Worm (Caenorhabditis elegans) whole organism, young adult: ENCODE results near the gene C46C11.3.

Experiments
- B0035.1 ChIP-seq: sonication (generic microtip); optimal IDR thresholded peaks from 2 replicates; lab custom pipeline; 2016; ENCODE audit warnings: missing genetic modification characterization, mild to moderate bottlenecking, missing compliant biosample characterization, missing genotype, missing genetic modification reagents
- F22D6.2 ChIP-seq: sonication (generic microtip); optimal IDR thresholded peaks from 2 replicates; lab custom pipeline; 2016; ENCODE audit warnings: mild to moderate bottlenecking, missing genetic modification characterization, missing compliant biosample characterization
- F57C9.4 ChIP-seq: sonication (generic microtip); optimal IDR thresholded peaks from 2 replicates; lab custom pipeline; 2017; ENCODE audit warnings: mild to moderate bottlenecking, missing genetic modification characterization, missing compliant biosample characterization
- K11D2.4 ChIP-seq: fragments of 200-800 bp; sonication (Bioruptor generic); IDR thresholded peaks from 2 replicates; pipeline ENCODE4 v1.3.6; 2022; ENCODE audit warnings: missing genetic modification reagents, missing genetic modification characterization, missing compliant biosample characterization
- T26A5.8 ChIP-seq: sonication (generic microtip); optimal IDR thresholded peaks from 2 replicates; lab custom pipeline; 2016; ENCODE audit warnings: missing genetic modification characterization, missing compliant biosample characterization
- Y95B8A.8 ChIP-seq: fragments of 200-800 bp; sonication (Bioruptor generic); IDR thresholded peaks from 2 replicates; pipeline ENCODE4 v1.3.6; 2022; ENCODE audit warnings: missing genetic modification reagents, missing genetic modification characterization, missing compliant biosample characterization
- akir-1 ChIP-seq: fragments of 200-800 bp; sonication (Bioruptor generic); optimal IDR thresholded peaks from 2 replicates; lab custom pipeline; 2018; ENCODE audit warnings: mild to moderate bottlenecking, missing genetic modification characterization, moderate library complexity, missing compliant biosample characterization
- aptf-3 ChIP-seq: fragments of 200-800 bp; sonication (Bioruptor generic); IDR thresholded peaks from 2 replicates; pipeline ENCODE4 v1.3.6; 2022; ENCODE audit warnings: missing genetic modification characterization, missing compliant biosample characterization
- atf-7 ChIP-seq: sonication (generic microtip); optimal IDR thresholded peaks from 2 replicates; lab custom pipeline; 2017; ENCODE audit warnings: mild to moderate bottlenecking, missing genetic modification characterization, missing compliant biosample characterization
- athp-1 ChIP-seq: sonication (generic microtip); optimal IDR thresholded peaks from 2 replicates; lab custom pipeline; 2017; ENCODE audit warnings: mild to moderate bottlenecking, missing genetic modification characterization, missing compliant biosample characterization
- cebp-1 ChIP-seq, 2 experiments: fragments of 200-800 bp in 1 of 2; sonication (Bioruptor generic) in 1 of 2; sonication (generic microtip) in 1 of 2; IDR thresholded peaks in 1 of 2; optimal IDR thresholded peaks in 1 of 2; 2 replicates each; pipeline versions ENCODE4 v1.3.6 to Lab custom; 2017 to 2022; ENCODE audit warnings: missing compliant biosample characterization in 2 of 2, missing genetic modification characterization in 2 of 2, mild to moderate bottlenecking in 1 of 2, missing genetic modification reagents in 1 of 2, moderate library complexity in 1 of 2
- ceh-58 ChIP-seq: fragments of 200-800 bp; sonication (Bioruptor generic); IDR thresholded peaks from 2 replicates; pipeline ENCODE4 v1.3.6; 2022; ENCODE audit warnings: missing genetic modification characterization, missing compliant biosample characterization
- chd-7 ChIP-seq: sonication (generic microtip); optimal IDR thresholded peaks from 2 replicates; lab custom pipeline; 2016; ENCODE audit warnings: mild to moderate bottlenecking, missing genetic modification characterization, moderate library complexity, missing compliant biosample characterization
- efl-1 ChIP-seq: fragments of 150-350 bp; optimal IDR thresholded peaks from 2 replicates; lab custom pipeline; 2014; ENCODE audit warnings: missing biosample characterization, missing genetic modification reagents, missing genetic modification characterization
- egl-18 ChIP-seq: fragments of 200-800 bp; sonication (Bioruptor generic); IDR thresholded peaks from 2 replicates; pipeline ENCODE4 v1.3.6; 2022; ENCODE audit warnings: missing genetic modification reagents, missing genetic modification characterization, missing compliant biosample characterization
- egl-44 ChIP-seq: fragments of 200-800 bp; sonication (Bioruptor generic); IDR thresholded peaks from 2 replicates; pipeline ENCODE4 v1.3.6; 2022; ENCODE audit warnings: missing genetic modification reagents, missing genetic modification characterization, missing compliant biosample characterization
- ets-4 ChIP-seq: fragments of 200-800 bp; sonication (Bioruptor generic); optimal IDR thresholded peaks from 2 replicates; lab custom pipeline; 2018; ENCODE audit warnings: mild to moderate bottlenecking, missing genetic modification characterization, missing compliant biosample characterization
- gei-17 ChIP-seq: fragments of 200-800 bp; sonication (Bioruptor generic); optimal IDR thresholded peaks from 2 replicates; lab custom pipeline; 2018; ENCODE audit warnings: mild to moderate bottlenecking, missing genetic modification characterization, missing compliant biosample characterization
- lin-40 ChIP-seq: sonication (generic microtip); optimal IDR thresholded peaks from 2 replicates; lab custom pipeline; 2016; ENCODE audit warnings: missing genetic modification characterization, mild to moderate bottlenecking, missing compliant biosample characterization, missing genotype, missing genetic modification reagents
- lin-54 ChIP-seq: fragments of 200-800 bp; sonication (Bioruptor generic); optimal IDR thresholded peaks from 2 replicates; lab custom pipeline; 2018; ENCODE audit warnings: mild to moderate bottlenecking, missing genetic modification characterization, missing compliant biosample characterization
- madf-3 ChIP-seq: fragments of 200-800 bp; sonication (Bioruptor generic); IDR thresholded peaks from 2 replicates; pipeline ENCODE4 v1.3.6; 2022; ENCODE audit warnings: missing genetic modification reagents, missing genetic modification characterization, missing compliant biosample characterization
- madf-8 ChIP-seq: fragments of 200-800 bp; sonication (Bioruptor generic); conservative IDR thresholded peaks from 2 replicates; pipeline ENCODE4 v1.3.6; 2022; ENCODE audit warnings: missing genetic modification reagents, missing genetic modification characterization, missing compliant biosample characterization
- mel-28 ChIP-seq: sonication (generic microtip); optimal IDR thresholded peaks from 2 replicates; lab custom pipeline; 2016; ENCODE audit warnings: borderline replicate concordance, mild to moderate bottlenecking, missing genetic modification characterization, missing compliant biosample characterization
- nfyb-1 ChIP-seq: fragments of 200-800 bp; sonication (Bioruptor generic); IDR thresholded peaks from 2 replicates; pipeline ENCODE4 v1.3.6; 2022; ENCODE audit warnings: missing genetic modification reagents, missing genetic modification characterization, missing compliant biosample characterization
- nhr-179 ChIP-seq: sonication (generic microtip); optimal IDR thresholded peaks from 2 replicates; lab custom pipeline; 2016; ENCODE audit warnings: mild to moderate bottlenecking, missing genetic modification characterization, missing compliant biosample characterization
- nhr-27 ChIP-seq: fragments of 200-800 bp; sonication (Bioruptor generic); optimal IDR thresholded peaks from 2 replicates; lab custom pipeline; 2018; ENCODE audit warnings: mild to moderate bottlenecking, missing genetic modification characterization, moderate library complexity, missing compliant biosample characterization
- nhr-80 ChIP-seq: sonication (generic microtip); optimal IDR thresholded peaks from 2 replicates; lab custom pipeline; 2016; ENCODE audit warnings: missing genetic modification characterization, missing compliant biosample characterization
- nhr-90 ChIP-seq: sonication (generic microtip); optimal IDR thresholded peaks from 2 replicates; lab custom pipeline; 2016; ENCODE audit warnings: missing genotype, mild to moderate bottlenecking, missing genetic modification characterization, missing compliant biosample characterization
- snpc-1.3 ChIP-seq: sonication (generic microtip); optimal IDR thresholded peaks from 2 replicates; lab custom pipeline; 2017; ENCODE audit warnings: missing genetic modification characterization, mild to moderate bottlenecking, missing compliant biosample characterization, antibody characterized with exemption, moderate library complexity, missing genotype, missing genetic modification reagents; ENCODE audit not compliant: insufficient read depth
- tlf-1 ChIP-seq: fragments of 200-800 bp; sonication (Bioruptor generic); optimal IDR thresholded peaks from 2 replicates; lab custom pipeline; 2018; ENCODE audit warnings: mild to moderate bottlenecking, missing genetic modification characterization, missing compliant biosample characterization
- zfh-2 ChIP-seq: fragments of 200-800 bp; sonication (Bioruptor generic); conservative IDR thresholded peaks from 2 replicates; pipeline ENCODE4 v1.3.6; 2022; ENCODE audit warnings: missing genetic modification reagents, missing genetic modification characterization, missing compliant biosample characterization

Gene C46C11.3

DNA sequence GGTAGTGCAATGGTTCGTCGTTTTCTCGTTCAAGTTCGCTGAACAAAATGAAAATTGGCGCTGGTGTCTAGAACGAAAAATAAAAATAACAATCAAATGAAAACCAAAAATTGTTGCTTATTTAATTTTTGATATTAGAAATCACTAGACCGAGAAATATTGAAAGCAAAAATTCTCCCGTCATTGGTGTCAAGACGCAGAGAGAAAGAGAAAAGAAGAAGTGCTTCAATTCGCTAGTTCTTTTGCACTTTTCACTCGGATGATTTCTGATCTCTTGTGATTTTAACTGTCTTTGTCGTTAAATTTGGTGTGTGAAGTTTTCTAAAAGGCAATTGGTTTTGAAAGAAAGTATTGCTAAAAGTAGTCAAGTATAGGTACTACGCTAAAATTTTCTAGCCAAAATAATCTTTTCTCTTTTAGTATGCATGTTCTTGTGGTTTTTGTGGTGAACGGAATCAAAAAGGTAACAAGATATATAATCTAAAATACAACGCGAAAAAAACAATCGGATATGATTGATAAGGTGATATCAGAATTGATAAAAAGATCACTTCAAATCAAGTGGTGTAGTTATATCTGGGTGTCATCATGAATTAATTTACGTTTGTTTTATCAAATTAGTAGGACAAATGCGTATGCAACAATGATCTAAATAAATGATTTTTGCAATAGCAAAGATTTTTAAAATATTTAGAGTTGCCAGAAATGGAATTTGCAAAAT lies 41.0 kb downstream of the C46C11.3 start:
- no peak for TF ChIP-seq F22D6.2 (tag; lab: Kevin White, UChicago)

DNA sequence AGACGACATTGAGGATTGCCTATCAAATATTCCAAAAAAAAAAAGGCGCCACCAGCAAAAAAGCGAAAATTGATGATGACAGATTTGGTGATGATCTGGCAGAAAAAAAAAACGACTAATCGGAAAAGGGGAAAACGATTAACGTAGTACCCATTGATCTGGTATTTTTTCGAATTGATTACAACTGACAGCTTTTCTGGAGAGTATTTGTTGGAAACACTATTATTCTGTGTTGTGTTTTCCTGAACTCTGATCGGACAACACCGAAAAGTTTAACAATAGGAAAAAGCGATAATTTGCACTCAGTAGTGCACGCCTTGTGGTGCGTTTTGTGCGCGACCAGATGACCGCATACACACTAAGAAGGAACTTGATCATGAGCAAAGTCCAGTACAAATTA lies 42.5 kb downstream of the C46C11.3 start:
- no peak for TF ChIP-seq madf-8 (GFP tag; lab: Robert Waterston, UW)
- TF ChIP-seq chd-7 (tag; lab: Kevin White, UChicago): no peak
- TF ChIP-seq ceh-58 (GFP tag; lab: Robert Waterston, UW): no peak
- no peak for TF ChIP-seq madf-3 (GFP tag; lab: Robert Waterston, UW)
- TF ChIP-seq nhr-80: no peak
- TF ChIP-seq atf-7 (tag; lab: Kevin White, UChicago): no peak
- TF ChIP-seq akir-1: no peak
- no peak for TF ChIP-seq snpc-1.3 (tag; lab: Kevin White, UChicago)
- no peak for TF ChIP-seq F57C9.4
- TF ChIP-seq efl-1 (GFP tag; lab: Kevin White, UChicago): no peak
- no peak for TF ChIP-seq nhr-27
- no peak for TF ChIP-seq lin-40
- TF ChIP-seq mel-28 (tag; lab: Kevin White, UChicago): no peak
- TF ChIP-seq lin-54 (GFP tag; lab: Kevin White, UChicago): no peak

ce11 chrX:4667788-4668187 lies 45.7 kb downstream of the C46C11.3 start, which contains the start of gene mfsd-12:
TSS of gene mfsd-12 (plus strand) at chrX:4668088.
- TF ChIP-seq cebp-1 (GFP tag; IDR thresholded peaks at IDR 0.05; lab: Robert Waterston, UW): 0 out of 2 replicates have a peak, but pooled peaks have one; percentile 24
- peak; percentile 69 for TF ChIP-seq cebp-1 (tag; optimal IDR thresholded peaks at IDR 0.05; lab: Kevin White, UChicago)
- TF ChIP-seq chd-7 (tag; lab: Kevin White, UChicago): no peak
- no peak for TF ChIP-seq snpc-1.3 (tag; lab: Kevin White, UChicago)
- no peak for TF ChIP-seq mel-28 (tag; lab: Kevin White, UChicago)
- no peak for TF ChIP-seq nhr-179 (tag; lab: Kevin White, UChicago)
- no peak for TF ChIP-seq ceh-58 (GFP tag; lab: Robert Waterston, UW)

DNA sequence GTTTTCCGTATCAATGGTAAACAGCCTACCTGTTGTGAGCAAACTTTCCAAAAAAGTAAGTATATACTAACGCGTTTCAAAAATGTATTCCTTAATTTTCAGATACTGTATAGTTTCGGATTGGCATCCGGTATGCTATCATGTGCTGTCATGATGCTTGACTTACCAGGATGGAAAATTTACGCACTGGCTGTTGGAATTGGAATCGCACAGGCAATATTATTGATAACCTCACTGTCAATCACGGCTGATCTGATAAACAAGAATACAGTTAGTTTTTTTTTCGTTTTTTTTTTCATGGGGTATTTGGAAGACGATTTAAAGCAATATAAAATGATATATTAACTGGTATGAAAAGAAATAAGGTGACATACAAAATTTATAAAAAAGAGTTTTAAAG lies 49.7 kb downstream of the C46C11.3 start:
- TF ChIP-seq ceh-58 (GFP tag; lab: Robert Waterston, UW): no peak
- no peak for TF ChIP-seq atf-7 (tag; lab: Kevin White, UChicago)
- TF ChIP-seq nhr-80: peak; percentile 76
- TF ChIP-seq Y95B8A.8 (GFP tag; lab: Robert Waterston, UW): no peak
- TF ChIP-seq ets-4 (GFP tag; lab: Kevin White, UChicago): peak; percentile 88
- no peak for TF ChIP-seq K11D2.4 (GFP tag; lab: Robert Waterston, UW)
- no peak for TF ChIP-seq B0035.1

DNA sequence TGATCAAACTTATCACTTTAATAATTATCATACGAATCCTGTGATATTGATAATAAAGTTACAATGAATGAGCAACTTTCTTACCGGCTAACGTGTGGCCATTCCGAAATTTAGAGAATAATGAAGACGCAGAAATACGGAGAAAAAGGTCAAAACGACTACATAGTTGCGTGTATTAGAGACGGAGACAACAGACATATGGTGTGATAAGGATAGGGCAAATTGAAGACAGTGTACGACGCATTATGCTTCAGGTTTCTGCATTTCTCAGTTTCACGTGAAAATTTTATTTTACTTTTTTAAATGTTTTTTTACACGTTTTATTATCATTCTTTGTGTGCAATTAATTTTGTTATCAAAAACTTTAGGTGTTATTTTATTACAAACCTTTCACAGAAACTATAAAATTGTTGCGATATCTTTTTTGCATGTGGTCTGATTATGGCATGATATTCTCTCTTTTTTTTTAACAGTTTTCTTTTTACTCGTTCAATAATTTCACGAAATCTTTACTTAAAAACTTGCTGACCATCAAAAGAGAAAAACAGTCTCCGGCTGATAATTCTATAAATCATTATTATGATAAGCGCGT lies 51.1 kb downstream of the C46C11.3 start, which contains the start of gene tmem-135:
TSS of gene tmem-135 (plus strand) at position 542 of the 592 bp plus-strand sequence.
- TF ChIP-seq tlf-1 (GFP tag; lab: Kevin White, UChicago): no peak
- TF ChIP-seq zfh-2: no peak
- TF ChIP-seq nhr-80: peak; percentile 6
- TF ChIP-seq ceh-58 (GFP tag; lab: Robert Waterston, UW): no peak
- TF ChIP-seq nhr-90: no peak
- TF ChIP-seq T26A5.8: no peak
- TF ChIP-seq athp-1: no peak

ce11 chrX:4676702-4677101 lies 54.6 kb downstream of the C46C11.3 start:
- TF ChIP-seq efl-1 (GFP tag; lab: Kevin White, UChicago) (no peak), snpc-1.3 (tag; lab: Kevin White, UChicago) (no peak), zfh-2 (no peak), aptf-3 (GFP tag; lab: Robert Waterston, UW) (no peak), egl-44 (GFP tag; lab: Robert Waterston, UW) (no peak), nfyb-1 (GFP tag; lab: Robert Waterston, UW) (0 out of 2 replicates have a peak, but pooled peaks have one; percentile 22), gei-17 (GFP tag; lab: Kevin White, UChicago) (no peak), egl-18 (GFP tag; lab: Robert Waterston, UW) (no peak)
